Worm (Caenorhabditis elegans) whole organism, L4/young adult: ENCODE results near the gene hsp-90.

ENCODE experiments used
- W03F9.2 ChIP-seq: fragments of 150-350 bp; optimal IDR thresholded peaks from 2 replicates; lab custom pipeline; 2014; ENCODE audit warnings: missing biosample characterization, missing genetic modification characterization
- dao-5 ChIP-seq: sonication (generic microtip); optimal IDR thresholded peaks from 2 replicates; lab custom pipeline; 2016; ENCODE audit warnings: missing genotype, missing genetic modification characterization, moderate library complexity, missing compliant biosample characterization
- him-1 ChIP-seq: sonication (generic microtip); optimal IDR thresholded peaks from 2 replicates; lab custom pipeline; 2016; ENCODE audit warnings: missing genotype, missing genetic modification reagents, missing genetic modification characterization, missing compliant biosample characterization

DNA sequence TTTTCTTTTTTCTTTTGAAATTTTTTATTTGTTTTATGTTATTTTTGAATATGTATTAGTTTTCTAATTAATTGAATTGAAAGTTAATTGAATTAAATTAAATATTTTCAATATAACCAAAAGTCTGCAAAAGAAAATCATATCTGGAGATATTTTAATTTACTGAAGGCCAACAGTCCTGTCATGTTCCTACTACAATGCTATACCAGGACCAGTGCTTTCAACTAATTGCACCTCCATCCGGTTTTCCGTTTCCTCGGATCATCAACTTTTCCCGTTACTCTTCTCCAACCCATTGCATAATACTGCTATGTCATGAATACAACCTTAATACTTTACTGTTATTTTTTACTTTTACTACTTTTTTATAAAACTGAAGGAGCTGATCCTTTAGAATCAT, 27.6 kb downstream of the hsp-90 start, which contains the start of gene R08A2.5:
- TF ChIP-seq W03F9.2 (tag; lab: Kevin White, UChicago): no peak
- no peak for TF ChIP-seq him-1 (tag; lab: Kevin White, UChicago)
- no peak for TF ChIP-seq dao-5 (tag; lab: Kevin White, UChicago)
